Fruit fly (Drosophila melanogaster): ENCODE data around the gene Ir85a.
A peak's percentile ranks its signal among the peaks of the same experiment; 100 is the strongest.

Ir85a gene

DNA sequence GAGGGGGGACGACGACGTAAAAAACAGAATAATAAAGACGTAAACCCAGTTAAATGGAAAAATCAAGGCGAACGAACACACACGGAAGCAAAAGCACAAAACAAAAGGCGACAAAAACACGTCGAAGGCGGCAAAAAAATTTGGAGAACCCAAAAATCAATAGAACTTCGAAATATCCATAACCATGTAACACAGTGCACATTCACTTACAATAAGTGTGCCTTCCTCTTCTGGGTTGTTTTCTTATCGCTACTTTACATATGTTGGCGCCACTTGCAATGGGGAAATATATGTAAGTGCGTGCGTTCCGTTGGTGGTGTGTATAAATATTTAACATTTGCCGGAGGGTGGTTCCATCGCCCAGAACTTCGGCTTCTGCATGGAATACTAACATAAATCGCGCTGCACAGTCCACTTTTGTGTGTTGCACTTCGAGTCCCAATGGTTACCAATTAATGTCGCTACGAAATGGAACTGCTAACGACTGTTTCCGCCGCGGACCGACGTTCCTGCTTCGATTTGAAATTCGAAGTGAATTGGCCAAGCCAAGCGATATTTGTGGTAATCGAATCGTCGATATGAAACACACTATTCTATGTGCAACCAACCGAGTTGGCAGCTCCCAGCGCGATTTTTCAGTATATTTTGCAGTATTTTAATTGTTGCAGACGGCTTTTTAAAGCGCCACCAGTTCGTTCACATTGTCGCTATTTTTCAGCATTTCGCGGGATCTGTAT is 47.2 kb upstream of the Ir85a start, which contains the start of the genes CG9801 and Nasp (continued):
- TF ChIP-seq chn (GFP tag; optimal IDR thresholded peaks at IDR 0.05) (peak; percentile 45), CG7271 (tag; optimal IDR thresholded peaks at IDR 0.05) (no peak), Dip2 (GFP tag; IDR thresholded peaks at IDR 0.05) (no peak), CG6791 (GFP tag; IDR thresholded peaks at IDR 0.05; ENCODE audit: partially characterized antibody) (peak; percentile 76), CG31224 (GFP tag; IDR thresholded peaks at IDR 0.05) (0 out of 2 replicates have a peak, but pooled peaks have one; percentile 18), CG17328 (GFP tag; IDR thresholded peaks at IDR 0.05) (0 out of 2 replicates have a peak, but pooled peaks have one; percentile 31), CHES-1-like (GFP tag; optimal IDR thresholded peaks at IDR 0.05) (peak; percentile 62), CG17829 (tag; optimal IDR thresholded peaks at IDR 0.05) (peak; percentile 57), Lhr (GFP tag; optimal IDR thresholded peaks at IDR 0.05) (peak; percentile 88), Dip3 (GFP tag; optimal IDR thresholded peaks at IDR 0.05) (no peak), MBD-R2 (GFP tag; IDR thresholded peaks at IDR 0.05) (peak; percentile 77), CG11093 (GFP tag; IDR thresholded peaks at IDR 0.05) (no peak), Fer1 (GFP tag; optimal IDR thresholded peaks at IDR 0.05) (peak; percentile 35), grau (tag; optimal IDR thresholded peaks at IDR 0.05) (peak; percentile 28), CG3163 (GFP tag; optimal IDR thresholded peaks at IDR 0.05) (peak; percentile 46), CG12942 (GFP tag; optimal IDR thresholded peaks at IDR 0.05) (no peak), tna (GFP tag; IDR thresholded peaks at IDR 0.05; ENCODE audit: partially characterized antibody) (peak; percentile 57), lola (GFP tag; optimal IDR thresholded peaks at IDR 0.05) (peak in 1 of 3 experiments; percentile 1), ci (GFP tag; IDR thresholded peaks at IDR 0.05) (peak; percentile 80), jigr1 (GFP tag; IDR thresholded peaks at IDR 0.05) (no peak), CG2202 (tag; optimal IDR thresholded peaks at IDR 0.05) (no peak), ATbp (GFP tag; optimal IDR thresholded peaks at IDR 0.05) (no peak), B-H2 (GFP tag; optimal IDR thresholded peaks at IDR 0.05) (no peak), Tbp (GFP tag; optimal IDR thresholded peaks at IDR 0.05) (no peak), CG34224 (GFP tag; IDR thresholded peaks at IDR 0.05; ENCODE audit: partially characterized antibody) (peak; percentile 61), hbn (GFP tag; IDR thresholded peaks at IDR 0.05; ENCODE audit: partially characterized antibody) (peak; percentile 57), onecut (GFP tag; IDR thresholded peaks at IDR 0.05) (peak; percentile 31), Rfx (GFP tag; IDR thresholded peaks at IDR 0.05) (peak; percentile 62), HmgD (GFP tag; optimal IDR thresholded peaks at IDR 0.05) (peak; percentile 52), Doc3 (GFP tag; IDR thresholded peaks at IDR 0.05; ENCODE audit: partially characterized antibody) (peak; percentile 49; the same call in 2 of the 3 replicates), Optix (GFP tag; IDR thresholded peaks at IDR 0.05) (no peak), cwo (GFP tag; optimal IDR thresholded peaks at IDR 0.05) (no peak), CG16815 (GFP tag; optimal IDR thresholded peaks at IDR 0.05) (no peak), CG10959 (GFP tag; IDR thresholded peaks at IDR 0.05) (no peak), CG4617 (GFP tag; optimal IDR thresholded peaks at IDR 0.05; ENCODE audit: borderline replicate concordance) (peak; percentile 47), Doc2 (GFP tag; IDR thresholded peaks at IDR 0.05) (no peak), CG9797 (GFP tag; optimal IDR thresholded peaks at IDR 0.05) (peak; percentile 94), CG8478 (optimal IDR thresholded peaks at IDR 0.05) (no peak), CG7839 (tag; optimal IDR thresholded peaks at IDR 0.05) (peak; percentile 22), stwl (tag; optimal IDR thresholded peaks at IDR 0.05) (peak; percentile 99), nau (GFP tag; optimal IDR thresholded peaks at IDR 0.05) (peak; percentile 4), NFAT (GFP tag; IDR thresholded peaks at IDR 0.05) (peak; percentile 56; the same call in 1 of the 2 replicates), Deaf1 (tag; optimal IDR thresholded peaks at IDR 0.05) (peak; percentile 32), CG18619 (GFP tag; optimal IDR thresholded peaks at IDR 0.05) (no peak), Hr3 (GFP tag; optimal IDR thresholded peaks at IDR 0.05) (no peak), Hand (GFP tag; optimal IDR thresholded peaks at IDR 0.05) (no peak), CG5180 (GFP tag; optimal IDR thresholded peaks at IDR 0.05) (no peak), nerfin-1 (tag; optimal IDR thresholded peaks at IDR 0.05) (no peak), knrl (GFP tag; IDR thresholded peaks at IDR 0.05; ENCODE audit: partially characterized antibody) (peak; percentile 79)

Data from whole organism, embryonic.